Fruit fly (Drosophila melanogaster) Kc167 (cell line): ENCODE results near the gene CG32104.

Source experiments
- Myc ChIP-seq: fragments of >200 bp; optimal IDR thresholded peaks from 2 replicates; lab custom pipeline; 2017; ENCODE audit warnings: missing external identifiers
- psq ChIP-seq: fragments of >200 bp; optimal IDR thresholded peaks from 2 replicates; lab custom pipeline; 2017; ENCODE audit warnings: missing external identifiers

dm6 chr3L:12399171-12399570, at the start of gene CG32104:
- TF ChIP-seq psq: no peak
- no peak for TF ChIP-seq Myc (lab: Kevin White, UChicago)
